Worm (Caenorhabditis elegans): Measurements from ENCODE around the gene piga-1.

ce11 chrII:8617516-8617915 is 44.0 kb downstream of the piga-1 start, which contains the start of gene chhy-1:
- TF ChIP-seq snpc-4 (GFP tag; optimal IDR thresholded peaks at IDR 0.05) = no peak
- no peak for TF ChIP-seq snpc-4 (tag; optimal IDR thresholded peaks at IDR 0.05)
- TF ChIP-seq F23B12.7 (tag; optimal IDR thresholded peaks at IDR 0.05; ENCODE audit: insufficient read depth) = no peak
- no peak for TF ChIP-seq ztf-25 (GFP tag; IDR thresholded peaks at IDR 0.05)
- no peak for TF ChIP-seq hlh-12 (tag; optimal IDR thresholded peaks at IDR 0.05)
